Worm (Caenorhabditis elegans) whole organism, L3 larva: Measurements from ENCODE around the gene lmbr-1.
"Not testable (repeated sequence)": the region's sequence is repeated elsewhere in the genome, so short reads cannot be mapped to it uniquely, and the experiment has no call there.

Experiments used
- R02D3.7 ChIP-seq: fragments of 150-350 bp; optimal IDR thresholded peaks from 2 replicates; lab custom pipeline; 2014; ENCODE audit warnings: missing biosample characterization, missing genetic modification characterization
- ZK546.5 ChIP-seq: sonication (generic microtip); optimal IDR thresholded peaks from 2 replicates; lab custom pipeline; 2017; ENCODE audit warnings: missing biosample characterization, missing genetic modification characterization
- aly-2 ChIP-seq: fragments of 150-350 bp; optimal IDR thresholded peaks from 2 replicates; lab custom pipeline; 2014; ENCODE audit warnings: missing biosample characterization, missing genetic modification characterization
- ceh-16 ChIP-seq: sonication (generic microtip); optimal IDR thresholded peaks from 2 replicates; lab custom pipeline; 2017; ENCODE audit warnings: missing biosample characterization, missing genetic modification characterization
- ceh-28 ChIP-seq: fragments of 150-350 bp; optimal IDR thresholded peaks from 2 replicates; lab custom pipeline; 2014; ENCODE audit warnings: missing biosample characterization, missing genetic modification reagents, missing genetic modification characterization
- ceh-82 ChIP-seq: fragments of 150-350 bp; optimal IDR thresholded peaks from 2 replicates; lab custom pipeline; 2014; ENCODE audit warnings: missing biosample characterization, missing genetic modification characterization
- ceh-9 ChIP-seq: sonication (generic microtip); optimal IDR thresholded peaks from 2 replicates; lab custom pipeline; 2018; ENCODE audit warnings: missing biosample characterization, missing genetic modification characterization
- daf-12 ChIP-seq: fragments of 150-350 bp; optimal IDR thresholded peaks from 2 replicates; lab custom pipeline; 2014; ENCODE audit warnings: missing biosample characterization, missing genetic modification reagents, missing genetic modification characterization
- egl-27 ChIP-seq: sonication (generic microtip); optimal IDR thresholded peaks from 4 replicates; lab custom pipeline; 2017; ENCODE audit warnings: missing biosample characterization, missing genetic modification reagents, missing genetic modification characterization
- egl-5 ChIP-seq: fragments of 150-350 bp; optimal IDR thresholded peaks from 2 replicates; lab custom pipeline; 2017; ENCODE audit warnings: missing biosample characterization, missing genetic modification reagents, missing genetic modification characterization, inconsistent platforms
- elt-1 ChIP-seq: fragments of 150-350 bp; optimal IDR thresholded peaks from 2 replicates; lab custom pipeline; 2014; ENCODE audit warnings: missing biosample characterization, missing genetic modification characterization
- elt-2 ChIP-seq: sonication (generic microtip); optimal IDR thresholded peaks from 2 replicates; lab custom pipeline; 2016; ENCODE audit warnings: missing genetic modification reagents, mild to moderate bottlenecking, missing genetic modification characterization, missing compliant biosample characterization
- elt-3 ChIP-seq, 3 experiments: fragments of 150-350 bp in 1 of 3; sonication (generic microtip) in 2 of 3; optimal IDR thresholded peaks; 2 replicates in 2 of 3; 4 replicates in 1 of 3; lab custom pipeline; 2014 to 2017; ENCODE audit warnings: missing biosample characterization in 3 of 3, missing genetic modification characterization in 3 of 3
- fkh-10 ChIP-seq: sonication (generic microtip); optimal IDR thresholded peaks from 2 replicates; lab custom pipeline; 2017; ENCODE audit warnings: missing biosample characterization, missing genetic modification reagents, missing genetic modification characterization
- fkh-2 ChIP-seq: fragments of 150-350 bp; optimal IDR thresholded peaks from 2 replicates; lab custom pipeline; 2014; ENCODE audit warnings: missing biosample characterization, missing genetic modification reagents, missing genetic modification characterization
- fos-1 ChIP-seq: fragments of 150-350 bp; optimal IDR thresholded peaks from 2 replicates; lab custom pipeline; 2014; ENCODE audit warnings: missing biosample characterization, missing genetic modification characterization
- hmg-11 ChIP-seq: sonication (generic microtip); optimal IDR thresholded peaks from 2 replicates; lab custom pipeline; 2016; ENCODE audit warnings: missing genetic modification characterization, missing compliant biosample characterization
- jun-1 ChIP-seq: fragments of 150-350 bp; optimal IDR thresholded peaks from 2 replicates; lab custom pipeline; 2014; ENCODE audit warnings: missing biosample characterization, missing genetic modification reagents, missing genetic modification characterization
- lin-15B ChIP-seq: fragments of 150-350 bp; optimal IDR thresholded peaks from 2 replicates; lab custom pipeline; 2014; ENCODE audit warnings: missing biosample characterization, missing genetic modification characterization
- lin-39 ChIP-seq: fragments of 150-350 bp; optimal IDR thresholded peaks from 2 replicates; lab custom pipeline; 2018; ENCODE audit warnings: missing biosample characterization, missing genetic modification reagents, missing genetic modification characterization
- lsy-12 ChIP-seq: sonication (generic microtip); optimal IDR thresholded peaks from 2 replicates; lab custom pipeline; 2016; ENCODE audit warnings: mild to moderate bottlenecking, missing genetic modification characterization, missing compliant biosample characterization
- mdl-1 ChIP-seq: fragments of 150-350 bp; optimal IDR thresholded peaks from 2 replicates; lab custom pipeline; 2014; ENCODE audit warnings: missing biosample characterization, missing genetic modification characterization
- mml-1 ChIP-seq: fragments of 150-350 bp; sonication (generic microtip); optimal IDR thresholded peaks from 3 replicates; lab custom pipeline; 2014; ENCODE audit warnings: missing biosample characterization, missing genetic modification characterization
- nfya-1 ChIP-seq: sonication (generic microtip); optimal IDR thresholded peaks from 2 replicates; lab custom pipeline; 2017; ENCODE audit warnings: missing genetic modification characterization, mild to moderate bottlenecking, missing compliant biosample characterization, antibody characterized with exemption, moderate library complexity; ENCODE audit not compliant: insufficient read depth
- nhr-11 ChIP-seq: fragments of 150-350 bp; optimal IDR thresholded peaks from 2 replicates; lab custom pipeline; 2014; ENCODE audit warnings: missing biosample characterization, missing genetic modification characterization
- nhr-12 ChIP-seq: fragments of 150-350 bp; optimal IDR thresholded peaks from 2 replicates; lab custom pipeline; 2014; ENCODE audit warnings: missing biosample characterization, missing genetic modification characterization
- nhr-23 ChIP-seq: fragments of 150-350 bp; optimal IDR thresholded peaks from 2 replicates; lab custom pipeline; 2014; ENCODE audit warnings: missing biosample characterization, missing genetic modification reagents, missing genetic modification characterization
- nhr-237 ChIP-seq: fragments of 150-350 bp; optimal IDR thresholded peaks from 2 replicates; lab custom pipeline; 2014; ENCODE audit warnings: missing biosample characterization, missing genetic modification characterization
- nhr-28 ChIP-seq: fragments of 150-350 bp; optimal IDR thresholded peaks from 2 replicates; lab custom pipeline; 2014; ENCODE audit warnings: missing biosample characterization, missing genetic modification characterization
- nhr-43 ChIP-seq: sonication (generic microtip); optimal IDR thresholded peaks from 2 replicates; lab custom pipeline; 2016; ENCODE audit warnings: mild to moderate bottlenecking, missing genetic modification characterization, missing compliant biosample characterization; ENCODE audit not compliant: poor library complexity, severe bottlenecking
- nhr-67 ChIP-seq: fragments of 150-350 bp; optimal IDR thresholded peaks from 2 replicates; lab custom pipeline; 2014; ENCODE audit warnings: missing biosample characterization, missing genetic modification characterization
- nhr-76 ChIP-seq: fragments of 150-350 bp; sonication (generic microtip); optimal IDR thresholded peaks from 5 replicates; lab custom pipeline; 2014; ENCODE audit warnings: missing biosample characterization, missing genetic modification characterization
- nhr-77 ChIP-seq: fragments of 150-350 bp; optimal IDR thresholded peaks from 2 replicates; lab custom pipeline; 2014; ENCODE audit warnings: missing biosample characterization, missing genetic modification characterization
- pha-4 ChIP-seq: fragments of 150-350 bp; optimal IDR thresholded peaks from 2 replicates; lab custom pipeline; 2014; ENCODE audit warnings: missing biosample characterization, missing genetic modification reagents, missing genetic modification characterization
- pqm-1 ChIP-seq: fragments of 150-350 bp; optimal IDR thresholded peaks from 2 replicates; lab custom pipeline; 2017; ENCODE audit warnings: missing biosample characterization, missing genetic modification characterization, inconsistent platforms
- sea-2 ChIP-seq: fragments of 150-350 bp; sonication (generic microtip); optimal IDR thresholded peaks from 4 replicates; lab custom pipeline; 2014; ENCODE audit warnings: missing biosample characterization, missing genetic modification reagents, missing genetic modification characterization
- skn-1 ChIP-seq: fragments of 150-350 bp; optimal IDR thresholded peaks from 2 replicates; lab custom pipeline; 2014; ENCODE audit warnings: missing biosample characterization, missing genetic modification characterization
- snpc-4 ChIP-seq: fragments of 150-350 bp; optimal IDR thresholded peaks from 2 replicates; lab custom pipeline; 2014; ENCODE audit warnings: missing biosample characterization, missing genetic modification characterization
- tbx-2 ChIP-seq: sonication (generic microtip); optimal IDR thresholded peaks from 2 replicates; lab custom pipeline; 2016; ENCODE audit warnings: mild to moderate bottlenecking, missing genetic modification characterization, missing compliant biosample characterization
- unc-39 ChIP-seq: sonication (generic microtip); optimal IDR thresholded peaks from 4 replicates; lab custom pipeline; 2017; ENCODE audit warnings: missing biosample characterization, missing genetic modification characterization
- unc-62 ChIP-seq: fragments of 150-350 bp; sonication (generic microtip); optimal IDR thresholded peaks from 4 replicates; lab custom pipeline; 2014; ENCODE audit warnings: missing biosample characterization, missing genetic modification reagents, missing genetic modification characterization
- zag-1 ChIP-seq: fragments of 150-350 bp; optimal IDR thresholded peaks from 2 replicates; lab custom pipeline; 2014; ENCODE audit warnings: missing biosample characterization, missing genetic modification characterization
- ztf-11 ChIP-seq: fragments of 150-350 bp; optimal IDR thresholded peaks from 2 replicates; lab custom pipeline; 2014; ENCODE audit warnings: missing biosample characterization, missing genetic modification characterization
- ztf-4 ChIP-seq: fragments of 150-350 bp; optimal IDR thresholded peaks from 2 replicates; lab custom pipeline; 2014; ENCODE audit warnings: missing biosample characterization, missing genetic modification characterization

The lmbr-1 gene

ce11 chrIII:8339372-8339771 lies 32.7 kb upstream of the lmbr-1 start, which contains the start of gene clc-28:
Gene clc-28, minus strand, starts transcription at chrIII:8339472.
- TF ChIP-seq tbx-2 (tag; lab: Kevin White, UChicago); mml-1 (tag; lab: Kevin White, UChicago); sea-2 (GFP tag; lab: Kevin White, UChicago): not testable (repeated sequence)
- TF ChIP-seq, all 47 proteins: peak for 0; not testable (repeated sequence) for 47

- TF ChIP-seq nhr-76 (tag; lab: Kevin White, UChicago); sea-2 (GFP tag; lab: Kevin White, UChicago); skn-1 (tag; lab: Kevin White, UChicago): not testable (repeated sequence)
These were observed 27.8 kb upstream of the lmbr-1 start, which contains the start of gene ZC262.7 for ce11 chrIII:8344283-8344682. Gene ZC262.7, minus strand, starts transcription at chrIII:8344336.

DNA sequence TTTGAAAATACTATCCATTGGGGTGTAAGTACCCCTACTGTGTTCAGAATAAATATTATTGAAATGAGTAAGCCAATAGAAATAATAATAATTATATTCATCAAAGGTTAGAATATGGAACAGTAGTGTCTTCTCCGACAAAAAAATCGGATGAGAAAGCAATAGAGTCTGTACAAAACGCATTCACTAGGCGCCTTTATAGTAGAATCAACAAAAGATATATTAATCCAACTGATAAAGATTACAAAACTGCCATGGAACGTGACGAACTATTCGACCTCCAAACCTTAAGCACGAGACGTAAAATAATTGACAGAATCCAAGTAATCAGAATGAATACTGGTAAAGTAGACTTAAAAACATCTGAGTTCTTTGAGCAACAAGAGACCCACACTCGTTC lies 24.2 kb upstream of the lmbr-1 start, which contains the start of gene clc-29:
Gene clc-29 (minus strand): TSS at position 101 of the 400 bp plus-strand sequence.
- not testable (repeated sequence) for TF ChIP-seq unc-39 (tag; lab: Kevin White, UChicago); nhr-23 (tag; lab: Kevin White, UChicago); unc-62 (GFP tag; lab: Kevin White, UChicago)

- peak; percentile 62 for TF ChIP-seq nhr-23 (tag; lab: Kevin White, UChicago)
- peak; percentile 87 for TF ChIP-seq pha-4 (tag; lab: Kevin White, UChicago)
- no peak for TF ChIP-seq sea-2 (GFP tag; lab: Kevin White, UChicago)
- no peak for TF ChIP-seq zag-1 (tag; lab: Kevin White, UChicago)
- TF ChIP-seq ztf-11, result no peak
- TF ChIP-seq jun-1 (tag; lab: Kevin White, UChicago), result no peak
- TF ChIP-seq ceh-82 (tag; lab: Kevin White, UChicago), result no peak
- TF ChIP-seq ceh-9 (tag; lab: Kevin White, UChicago), result no peak
- TF ChIP-seq daf-12, result no peak
- TF ChIP-seq nhr-76 (tag; lab: Kevin White, UChicago), result no peak
- TF ChIP-seq elt-1 (tag; lab: Kevin White, UChicago), result no peak
- TF ChIP-seq snpc-4 (tag; lab: Kevin White, UChicago), result peak; percentile 4
- no peak for TF ChIP-seq hmg-11 (tag; lab: Kevin White, UChicago)
- TF ChIP-seq elt-3 (tag; optimal IDR thresholded peaks at IDR 0.05; lab: Kevin White, UChicago), result no peak
- no peak for TF ChIP-seq nhr-28 (tag; lab: Kevin White, UChicago)
- TF ChIP-seq tbx-2 (tag; lab: Kevin White, UChicago), result no peak
- TF ChIP-seq nhr-11, result no peak
- no peak for TF ChIP-seq lsy-12 (tag; lab: Kevin White, UChicago)
- no peak for TF ChIP-seq nhr-12 (tag; lab: Kevin White, UChicago)
- TF ChIP-seq nhr-43, result no peak
- TF ChIP-seq mdl-1 (tag; lab: Kevin White, UChicago), result peak; percentile 36
- no peak for TF ChIP-seq nhr-237
- peak; percentile 52 for TF ChIP-seq ceh-28 (tag; lab: Kevin White, UChicago)
- no peak for TF ChIP-seq fkh-2 (tag; lab: Kevin White, UChicago)
- TF ChIP-seq ztf-4 (tag; lab: Kevin White, UChicago), result no peak
- no peak for TF ChIP-seq unc-39 (tag; lab: Kevin White, UChicago)
- TF ChIP-seq fkh-10 (GFP tag; lab: Kevin White, UChicago), result no peak
- TF ChIP-seq nhr-67 (tag; lab: Kevin White, UChicago), result no peak
- no peak for TF ChIP-seq R02D3.7 (tag; lab: Kevin White, UChicago)
- TF ChIP-seq nhr-77 (tag; lab: Kevin White, UChicago), result no peak
- TF ChIP-seq mml-1 (tag; lab: Kevin White, UChicago), result no peak
- TF ChIP-seq ZK546.5 (tag; lab: Kevin White, UChicago), result no peak
- no peak for TF ChIP-seq aly-2
- no peak for TF ChIP-seq fos-1 (tag; lab: Kevin White, UChicago)
- TF ChIP-seq skn-1 (tag; lab: Kevin White, UChicago), result no peak
- no peak for TF ChIP-seq egl-27 (tag; lab: Kevin White, UChicago)
- peak; percentile 36 for TF ChIP-seq lin-15B (tag; lab: Kevin White, UChicago)
- TF ChIP-seq ceh-16 (tag; lab: Kevin White, UChicago), result no peak
- TF ChIP-seq unc-62 (GFP tag; lab: Kevin White, UChicago), result no peak
- peak; percentile 8 for TF ChIP-seq elt-2 (tag; lab: Kevin White, UChicago)
- peak; percentile 88 for TF ChIP-seq nfya-1 (tag; lab: Kevin White, UChicago)
- TF ChIP-seq lin-39 (tag; lab: Kevin White, UChicago), result peak; percentile 39
- TF ChIP-seq egl-5, result no peak
- TF ChIP-seq pqm-1, result peak; percentile 18
These were observed 17.2 kb upstream of the lmbr-1 start, which contains the start of gene unc-116 for ce11 chrIII:8354644-8355461. Gene unc-116, minus strand, starts transcription at chrIII:8355174.
